Fruit fly (Drosophila melanogaster): ENCODE measurements around the gene CCHa1.

CCHa1 gene

dm6 chr3R:14096792-14097191 lies at the start of gene CCHa1:
Gene CCHa1, minus strand, starts transcription at chr3R:14096835.
- TF ChIP-seq cic (GFP tag; optimal IDR thresholded peaks at IDR 0.05) (no peak), pad (GFP tag; optimal IDR thresholded peaks at IDR 0.05) (no peak), CG12768 (GFP tag; optimal IDR thresholded peaks at IDR 0.05) (no peak), cnc (optimal IDR thresholded peaks at IDR 0.05) (no peak), kay (GFP tag; ENCODE audit: borderline replicate concordance) (no peak), CG5204 (GFP tag; optimal IDR thresholded peaks at IDR 0.05) (no peak), CG14711 (tag; optimal IDR thresholded peaks at IDR 0.05) (no peak)

- TF ChIP-seq CG33017 (tag; optimal IDR thresholded peaks at IDR 0.05) (no peak), cnc (optimal IDR thresholded peaks at IDR 0.05) (no peak), kay (GFP tag; ENCODE audit: borderline replicate concordance) (no peak), Clk (GFP tag; optimal IDR thresholded peaks at IDR 0.05) (no peak), bab1 (GFP tag; optimal IDR thresholded peaks at IDR 0.05) (no peak), CG7045 (GFP tag; optimal IDR thresholded peaks at IDR 0.05) (no peak), Mnt (GFP tag; optimal IDR thresholded peaks at IDR 0.05) (no peak), toe (GFP tag; optimal IDR thresholded peaks at IDR 0.05) (no peak), cic (GFP tag; optimal IDR thresholded peaks at IDR 0.05) (no peak), CG12768 (GFP tag; optimal IDR thresholded peaks at IDR 0.05) (no peak), ovo (GFP tag; optimal IDR thresholded peaks at IDR 0.05) (no peak), pad (GFP tag; optimal IDR thresholded peaks at IDR 0.05) (no peak), Crg-1 (GFP tag; optimal IDR thresholded peaks at IDR 0.05) (no peak), CG1620 (GFP tag; optimal IDR thresholded peaks at IDR 0.05) (no peak), CG7101 (tag; optimal IDR thresholded peaks at IDR 0.05) (no peak)
Observed at dm6 chr3R:14140912-14141311, 44.3 kb upstream of the CCHa1 start.

DNA sequence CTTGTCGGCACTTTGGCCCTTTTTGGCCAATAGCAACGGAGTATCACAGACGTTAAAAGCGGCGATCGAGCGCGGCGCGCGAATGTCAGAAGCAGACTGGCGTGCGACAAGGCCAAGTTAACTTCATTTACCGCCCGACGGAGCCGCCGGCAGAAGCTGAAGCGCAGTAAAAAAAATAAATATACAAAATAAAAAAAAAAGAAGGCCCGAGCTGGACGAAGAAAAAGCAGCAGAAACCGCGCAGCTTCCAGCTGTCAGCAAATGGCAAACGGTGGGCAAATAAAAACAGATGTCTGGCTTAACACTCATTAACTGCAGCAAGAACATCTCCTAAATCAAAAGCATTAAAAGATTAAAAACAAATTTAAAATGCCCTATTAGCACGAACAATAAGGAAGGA lies 35.3 kb upstream of the CCHa1 start, which contains the start of gene CG14356:
Gene CG14356, minus strand, starts transcription at position 101 of the 400 bp plus-strand sequence.
- TF ChIP-seq CG33017 (tag; optimal IDR thresholded peaks at IDR 0.05) (no peak), CG5204 (GFP tag; optimal IDR thresholded peaks at IDR 0.05) (no peak), Clk (GFP tag; optimal IDR thresholded peaks at IDR 0.05) (no peak), CG11617 (GFP tag; optimal IDR thresholded peaks at IDR 0.05) (no peak), CG12768 (GFP tag; optimal IDR thresholded peaks at IDR 0.05) (no peak), CG7101 (tag; optimal IDR thresholded peaks at IDR 0.05) (no peak), bab1 (GFP tag; optimal IDR thresholded peaks at IDR 0.05) (no peak), CG1620 (GFP tag; optimal IDR thresholded peaks at IDR 0.05) (no peak), CG14711 (tag; optimal IDR thresholded peaks at IDR 0.05) (no peak), Hr96 (GFP tag; optimal IDR thresholded peaks at IDR 0.05) (no peak), cic (GFP tag; optimal IDR thresholded peaks at IDR 0.05) (no peak)

dm6 chr3R:14125479-14126121 lies 29.0 kb upstream of the CCHa1 start, which contains the start of the genes 140up and Polr2B:
Gene 140up, minus strand, starts transcription at chr3R:14125548.
Gene Polr2B, plus strand, starts transcription at chr3R:14125791.
- TF ChIP-seq CG11617 (GFP tag; optimal IDR thresholded peaks at IDR 0.05) = peak; percentile 94
- peak; percentile 79 for TF ChIP-seq CG1620 (GFP tag; optimal IDR thresholded peaks at IDR 0.05)
- TF ChIP-seq ovo (GFP tag; optimal IDR thresholded peaks at IDR 0.05) = peak; percentile 93
- TF ChIP-seq cic (GFP tag; optimal IDR thresholded peaks at IDR 0.05) = peak; percentile 61
- peak; percentile 74 for TF ChIP-seq Hr96 (GFP tag; optimal IDR thresholded peaks at IDR 0.05)
- TF ChIP-seq pad (GFP tag; optimal IDR thresholded peaks at IDR 0.05) = peak; percentile 90
- TF ChIP-seq Mnt (GFP tag; optimal IDR thresholded peaks at IDR 0.05) = peak; percentile 86
- peak; percentile 72 for TF ChIP-seq tj (GFP tag; optimal IDR thresholded peaks at IDR 0.05)
- TF ChIP-seq CG12768 (GFP tag; optimal IDR thresholded peaks at IDR 0.05) = peak; percentile 96
- peak; percentile 87 for TF ChIP-seq toe (GFP tag; optimal IDR thresholded peaks at IDR 0.05)
- TF ChIP-seq cnc (optimal IDR thresholded peaks at IDR 0.05) = no peak
- TF ChIP-seq CG7101 (tag; optimal IDR thresholded peaks at IDR 0.05) = peak; percentile 96
- TF ChIP-seq CG14711 (tag; optimal IDR thresholded peaks at IDR 0.05) = peak; percentile 92
- peak; percentile 96 for TF ChIP-seq Crg-1 (GFP tag; optimal IDR thresholded peaks at IDR 0.05)
- peak; percentile 92 for TF ChIP-seq CG33017 (tag; optimal IDR thresholded peaks at IDR 0.05)
- TF ChIP-seq CG7045 (GFP tag; optimal IDR thresholded peaks at IDR 0.05) = peak; percentile 95
- TF ChIP-seq CG5204 (GFP tag; optimal IDR thresholded peaks at IDR 0.05) = peak; percentile 77
- peak; percentile 92 for TF ChIP-seq Clk (GFP tag; optimal IDR thresholded peaks at IDR 0.05)
- TF ChIP-seq kay (GFP tag; ENCODE audit: borderline replicate concordance) = no peak
- TF ChIP-seq bab1 (GFP tag; optimal IDR thresholded peaks at IDR 0.05) = peak; percentile 93

DNA sequence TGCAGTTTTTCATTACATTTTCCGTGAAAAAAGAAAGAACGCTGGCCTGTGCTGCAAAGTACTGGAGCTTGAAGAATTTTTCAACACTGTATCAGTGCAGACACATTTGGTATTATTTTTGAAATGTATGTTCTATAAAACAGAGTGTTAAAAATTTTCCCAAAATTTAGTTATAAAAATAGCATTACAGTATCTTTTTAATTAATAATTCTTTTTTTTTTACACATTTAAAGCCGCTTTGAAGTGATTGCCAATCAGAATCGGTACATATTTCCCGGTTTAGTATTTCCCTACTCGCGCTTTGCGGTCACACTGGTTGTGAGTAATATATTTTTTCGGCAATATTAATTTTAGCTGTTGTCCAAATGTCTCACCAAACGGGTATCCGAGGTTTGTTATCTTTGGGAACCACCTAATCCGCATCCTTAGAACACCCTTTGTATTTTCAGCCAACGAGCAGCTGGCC lies 25.7 kb upstream of the CCHa1 start, which contains the start of the genes Abi and twf:
Gene Abi, minus strand, starts transcription at position 74 of the 466 bp plus-strand sequence.
Gene twf, plus strand, starts transcription at position 308 of the 466 bp plus-strand sequence.
- TF ChIP-seq CG1620 (GFP tag; optimal IDR thresholded peaks at IDR 0.05) (peak; percentile 86), Clk (GFP tag; optimal IDR thresholded peaks at IDR 0.05) (no peak), CG14711 (tag; optimal IDR thresholded peaks at IDR 0.05) (peak; percentile 79), pad (GFP tag; optimal IDR thresholded peaks at IDR 0.05) (peak; percentile 67), cic (GFP tag; optimal IDR thresholded peaks at IDR 0.05) (peak; percentile 33), kay (GFP tag; ENCODE audit: borderline replicate concordance) (peak; percentile 93), bab1 (GFP tag; optimal IDR thresholded peaks at IDR 0.05) (peak; percentile 68), CG11617 (GFP tag; optimal IDR thresholded peaks at IDR 0.05) (peak; percentile 54), cnc (optimal IDR thresholded peaks at IDR 0.05) (no peak), ovo (GFP tag; optimal IDR thresholded peaks at IDR 0.05) (peak; percentile 56), toe (GFP tag; optimal IDR thresholded peaks at IDR 0.05) (peak; percentile 66), CG12768 (GFP tag; optimal IDR thresholded peaks at IDR 0.05) (peak; percentile 69), CG33017 (tag; optimal IDR thresholded peaks at IDR 0.05) (peak; percentile 43), CG5204 (GFP tag; optimal IDR thresholded peaks at IDR 0.05) (peak; percentile 79), Mnt (GFP tag; optimal IDR thresholded peaks at IDR 0.05) (peak; percentile 66), Hr96 (GFP tag; optimal IDR thresholded peaks at IDR 0.05) (peak; percentile 50), CG7045 (GFP tag; optimal IDR thresholded peaks at IDR 0.05) (peak; percentile 50), tj (GFP tag; optimal IDR thresholded peaks at IDR 0.05) (peak; percentile 28), CG7101 (tag; optimal IDR thresholded peaks at IDR 0.05) (peak; percentile 79), Crg-1 (GFP tag; optimal IDR thresholded peaks at IDR 0.05) (peak; percentile 86)

Data from whole organism, adult.